Fruit fly (Drosophila melanogaster) whole organism, embryonic: Measurements from ENCODE around the gene Cyt-c-d.

ENCODE experiments used
- Abd-B ChIP-seq: fragments of 200-800 bp; sonication (Bioruptor generic); optimal IDR thresholded peaks from 2 replicates; lab custom pipeline; 2018; ENCODE audit warnings: missing biosample characterization, mild to moderate bottlenecking, missing genetic modification characterization, moderate library complexity
- Bdp1 ChIP-seq: fragments of 200-800 bp; sonication (Bioruptor generic); optimal IDR thresholded peaks from 3 replicates; lab custom pipeline; 2016; ENCODE audit warnings: missing biosample characterization, missing genetic modification characterization
- CG10267 ChIP-seq: fragments of 200-800 bp; sonication (Bioruptor generic); optimal IDR thresholded peaks from 2 replicates; lab custom pipeline; 2018; ENCODE audit warnings: missing biosample characterization, mild to moderate bottlenecking, missing genetic modification characterization, moderate library complexity
- CG12155 ChIP-seq: fragments of 200-800 bp; sonication (Bioruptor generic); optimal IDR thresholded peaks from 3 replicates; lab custom pipeline; 2016; ENCODE audit warnings: missing biosample characterization, missing genetic modification characterization
- CG12236 ChIP-seq: fragments of 200-800 bp; sonication (Bioruptor generic); optimal IDR thresholded peaks from 2 replicates; lab custom pipeline; 2016; ENCODE audit warnings: missing biosample characterization, missing genetic modification characterization
- CG12659 ChIP-seq: fragments of 200-800 bp; sonication (Bioruptor generic); optimal IDR thresholded peaks from 3 replicates; lab custom pipeline; 2017; ENCODE audit warnings: mild to moderate bottlenecking, missing biosample characterization, missing genetic modification reagents, missing genetic modification characterization
- CG17385 ChIP-seq: fragments of 200-800 bp; sonication (Bioruptor generic); optimal IDR thresholded peaks from 3 replicates; lab custom pipeline; 2018; ENCODE audit warnings: missing biosample characterization, mild to moderate bottlenecking, missing genetic modification characterization
- CG1792 ChIP-seq: fragments of 200-800 bp; sonication (Bioruptor generic); optimal IDR thresholded peaks from 2 replicates; lab custom pipeline; 2016; ENCODE audit warnings: missing biosample characterization, missing genetic modification characterization
- CG2116 ChIP-seq: fragments of 200-800 bp; sonication (Bioruptor generic); optimal IDR thresholded peaks from 3 replicates; lab custom pipeline; 2018; ENCODE audit warnings: missing biosample characterization, mild to moderate bottlenecking, missing genetic modification characterization
- CG2120 ChIP-seq: fragments of 200-800 bp; sonication (Bioruptor generic); optimal IDR thresholded peaks from 3 replicates; lab custom pipeline; 2016; ENCODE audit warnings: missing biosample characterization, missing genetic modification characterization
- CG2129 ChIP-seq: fragments of 200-800 bp; sonication (Bioruptor generic); IDR thresholded peaks from 2 replicates; pipeline ENCODE4 v1.3.6; 2022; ENCODE audit warnings: missing biosample characterization, missing genetic modification characterization; ENCODE audit not compliant: partially characterized antibody
- CG2712 ChIP-seq: fragments of 200-800 bp; optimal IDR thresholded peaks from 3 replicates; lab custom pipeline; 2019; ENCODE audit warnings: missing biosample characterization, mild to moderate bottlenecking, missing genetic modification characterization, moderate library complexity
- CG3847 ChIP-seq: fragments of 200-800 bp; sonication (Bioruptor generic); IDR thresholded peaks from 2 replicates; pipeline ENCODE4 v1.3.6; 2022; ENCODE audit warnings: missing biosample characterization, missing genetic modification characterization
- CG3995 ChIP-seq: fragments of 200-800 bp; sonication (Bioruptor generic); optimal IDR thresholded peaks from 3 replicates; lab custom pipeline; 2016; ENCODE audit warnings: missing biosample characterization, missing genetic modification characterization
- CG42726 ChIP-seq: fragments of 200-800 bp; sonication (Bioruptor generic); IDR thresholded peaks from 2 replicates; pipeline ENCODE4 v1.3.6; 2022; ENCODE audit warnings: missing biosample characterization, missing genetic modification characterization; ENCODE audit not compliant: partially characterized antibody
- CG4617 ChIP-seq: fragments of 200-800 bp; sonication (Bioruptor generic); optimal IDR thresholded peaks from 3 replicates; lab custom pipeline; 2016; ENCODE audit warnings: missing biosample characterization, missing genetic modification characterization, borderline replicate concordance
- CG6765 ChIP-seq: fragments of 200-800 bp; sonication (Bioruptor generic); optimal IDR thresholded peaks from 3 replicates; lab custom pipeline; 2017; ENCODE audit warnings: missing biosample characterization, mild to moderate bottlenecking, missing genetic modification characterization
- CG6791 ChIP-seq: fragments of 200-800 bp; sonication (Bioruptor generic); IDR thresholded peaks from 3 replicates; pipeline ENCODE4 v1.3.6; 2022; ENCODE audit warnings: missing biosample characterization, missing genetic modification characterization; ENCODE audit not compliant: partially characterized antibody
- CG7745 ChIP-seq: fragments of 200-800 bp; sonication (Bioruptor generic); optimal IDR thresholded peaks from 2 replicates; lab custom pipeline; 2018; ENCODE audit warnings: missing biosample characterization, mild to moderate bottlenecking, missing genetic modification characterization, moderate library complexity
- CG8290 ChIP-seq, 3 experiments: fragments of 200-800 bp; sonication (Bioruptor generic); optimal IDR thresholded peaks; 2 replicates each; lab custom pipeline; 2016 to 2019; ENCODE audit warnings: missing biosample characterization in 3 of 3, missing genetic modification characterization in 3 of 3, mild to moderate bottlenecking in 2 of 3, moderate library complexity in 1 of 3
- Dref ChIP-seq: fragments of 200-800 bp; sonication (Bioruptor generic); IDR thresholded peaks from 2 replicates; pipeline ENCODE4 v1.3.6; 2022; ENCODE audit warnings: missing biosample characterization, missing genetic modification characterization
- Eip74EF ChIP-seq, 2 experiments: fragments of 200-800 bp in 1 of 2; fragments of >200 bp in 1 of 2; sonication (Bioruptor generic) in 1 of 2; optimal IDR thresholded peaks; 2 replicates each; lab custom pipeline; 2017 to 2019; ENCODE audit warnings: missing biosample characterization in 2 of 2, missing genetic modification characterization in 2 of 2, mild to moderate bottlenecking in 1 of 2, moderate library complexity in 1 of 2
- Ets97D ChIP-seq: fragments of 200-800 bp; sonication (Bioruptor generic); optimal IDR thresholded peaks from 3 replicates; lab custom pipeline; 2016; ENCODE audit warnings: missing biosample characterization, missing genetic modification characterization
- HmgZ ChIP-seq: fragments of 200-800 bp; sonication (Bioruptor generic); optimal IDR thresholded peaks from 2 replicates; lab custom pipeline; 2018; ENCODE audit warnings: missing biosample characterization, mild to moderate bottlenecking, missing genetic modification characterization
- Hmr ChIP-seq: fragments of 200-800 bp; sonication (Bioruptor generic); optimal IDR thresholded peaks from 3 replicates; lab custom pipeline; 2017; ENCODE audit warnings: mild to moderate bottlenecking, missing biosample characterization, missing genetic modification reagents, missing genetic modification characterization
- NC2β ChIP-seq: fragments of 200-800 bp; sonication (Bioruptor generic); optimal IDR thresholded peaks from 2 replicates; lab custom pipeline; 2016; ENCODE audit warnings: missing biosample characterization, missing genetic modification characterization
- Xrp1 ChIP-seq: fragments of 200-800 bp; sonication (Bioruptor generic); IDR thresholded peaks from 2 replicates; pipeline ENCODE4 v1.3.6; 2022; ENCODE audit warnings: missing biosample characterization, missing genetic modification characterization
- YL-1 ChIP-seq: fragments of 200-800 bp; sonication (Bioruptor generic); optimal IDR thresholded peaks from 3 replicates; lab custom pipeline; 2017; ENCODE audit warnings: missing biosample characterization, mild to moderate bottlenecking, missing genetic modification characterization
- bab2 ChIP-seq: fragments of 200-800 bp; sonication (Bioruptor generic); optimal IDR thresholded peaks from 2 replicates; lab custom pipeline; 2016; ENCODE audit warnings: missing biosample characterization, missing genetic modification characterization
- bcd ChIP-seq: fragments of 200-800 bp; sonication (Bioruptor generic); optimal IDR thresholded peaks from 2 replicates; lab custom pipeline; 2017; ENCODE audit warnings: missing biosample characterization, mild to moderate bottlenecking, missing genetic modification characterization
- eve ChIP-seq, 2 experiments: fragments of >200 bp; optimal IDR thresholded peaks; 2 replicates each; lab custom pipeline; 2017; ENCODE audit warnings: missing biosample characterization in 2 of 2, missing genetic modification characterization in 2 of 2
- exex ChIP-seq: fragments of 200-800 bp; sonication (Bioruptor generic); optimal IDR thresholded peaks from 4 replicates; lab custom pipeline; 2018; ENCODE audit warnings: missing biosample characterization, mild to moderate bottlenecking, missing genetic modification characterization, moderate library complexity
- gro ChIP-seq: fragments of 200-800 bp; sonication (Bioruptor generic); optimal IDR thresholded peaks from 2 replicates; lab custom pipeline; 2016; ENCODE audit warnings: missing biosample characterization, missing genetic modification characterization
- hb ChIP-seq: fragments of 200-800 bp; sonication (Bioruptor generic); IDR thresholded peaks from 3 replicates; pipeline ENCODE4 v1.3.6; 2022; ENCODE audit warnings: missing biosample characterization, missing genetic modification characterization; ENCODE audit not compliant: partially characterized antibody
- her ChIP-seq: fragments of 200-800 bp; sonication (Bioruptor generic); optimal IDR thresholded peaks from 2 replicates; lab custom pipeline; 2016; ENCODE audit warnings: missing biosample characterization, missing genetic modification characterization
- jumu ChIP-seq: fragments of 200-800 bp; sonication (Bioruptor generic); optimal IDR thresholded peaks from 3 replicates; lab custom pipeline; 2016; ENCODE audit warnings: missing biosample characterization, missing genetic modification characterization
- lbe ChIP-seq: fragments of 200-800 bp; sonication (Bioruptor generic); optimal IDR thresholded peaks from 2 replicates; lab custom pipeline; 2016; ENCODE audit warnings: missing biosample characterization, mild to moderate bottlenecking, missing genetic modification characterization
- mld ChIP-seq: fragments of 200-800 bp; sonication (Bioruptor generic); IDR thresholded peaks from 3 replicates; pipeline ENCODE4 v1.3.6; 2022; ENCODE audit warnings: missing biosample characterization, missing genetic modification characterization; ENCODE audit not compliant: partially characterized antibody
- nerfin-1 ChIP-seq: fragments of 200-800 bp; sonication (Bioruptor generic); optimal IDR thresholded peaks from 3 replicates; lab custom pipeline; 2019; ENCODE audit warnings: missing biosample characterization, mild to moderate bottlenecking, missing genetic modification characterization, moderate library complexity
- nmo ChIP-seq: fragments of 200-800 bp; sonication (Bioruptor generic); optimal IDR thresholded peaks from 2 replicates; lab custom pipeline; 2018; ENCODE audit warnings: missing biosample characterization, mild to moderate bottlenecking, missing genetic modification characterization, moderate library complexity
- phol ChIP-seq: fragments of 200-800 bp; sonication (Bioruptor generic); optimal IDR thresholded peaks from 3 replicates; lab custom pipeline; 2018; ENCODE audit warnings: missing biosample characterization, mild to moderate bottlenecking, missing genetic modification characterization, moderate library complexity
- sens ChIP-seq: fragments of 200-800 bp; sonication (Bioruptor generic); peaks from one replicate; lab custom pipeline; 2016; ENCODE audit warnings: missing biosample characterization, missing genetic modification characterization
- sna ChIP-seq: fragments of 200-800 bp; sonication (Bioruptor generic); IDR thresholded peaks from 2 replicates; pipeline ENCODE4 v1.3.6; 2022; ENCODE audit warnings: missing biosample characterization, missing genetic modification characterization; ENCODE audit not compliant: partially characterized antibody
- stwl ChIP-seq: fragments of 200-800 bp; sonication (Bioruptor generic); optimal IDR thresholded peaks from 3 replicates; lab custom pipeline; 2018; ENCODE audit warnings: missing biosample characterization, mild to moderate bottlenecking, missing genetic modification characterization, moderate library complexity
- trem ChIP-seq: fragments of 200-800 bp; optimal IDR thresholded peaks from 3 replicates; lab custom pipeline; 2019; ENCODE audit warnings: missing biosample characterization, mild to moderate bottlenecking, missing genetic modification characterization, moderate library complexity
- vvl ChIP-seq: fragments of 200-800 bp; sonication (Bioruptor generic); IDR thresholded peaks from 2 replicates; pipeline ENCODE4 v1.3.6; 2022; ENCODE audit warnings: missing biosample characterization, missing genetic modification characterization
- zen ChIP-seq: fragments of 200-800 bp; sonication (Bioruptor generic); optimal IDR thresholded peaks from 3 replicates; lab custom pipeline; 2018; ENCODE audit warnings: missing biosample characterization, mild to moderate bottlenecking, missing genetic modification characterization, moderate library complexity

Gene Cyt-c-d

DNA sequence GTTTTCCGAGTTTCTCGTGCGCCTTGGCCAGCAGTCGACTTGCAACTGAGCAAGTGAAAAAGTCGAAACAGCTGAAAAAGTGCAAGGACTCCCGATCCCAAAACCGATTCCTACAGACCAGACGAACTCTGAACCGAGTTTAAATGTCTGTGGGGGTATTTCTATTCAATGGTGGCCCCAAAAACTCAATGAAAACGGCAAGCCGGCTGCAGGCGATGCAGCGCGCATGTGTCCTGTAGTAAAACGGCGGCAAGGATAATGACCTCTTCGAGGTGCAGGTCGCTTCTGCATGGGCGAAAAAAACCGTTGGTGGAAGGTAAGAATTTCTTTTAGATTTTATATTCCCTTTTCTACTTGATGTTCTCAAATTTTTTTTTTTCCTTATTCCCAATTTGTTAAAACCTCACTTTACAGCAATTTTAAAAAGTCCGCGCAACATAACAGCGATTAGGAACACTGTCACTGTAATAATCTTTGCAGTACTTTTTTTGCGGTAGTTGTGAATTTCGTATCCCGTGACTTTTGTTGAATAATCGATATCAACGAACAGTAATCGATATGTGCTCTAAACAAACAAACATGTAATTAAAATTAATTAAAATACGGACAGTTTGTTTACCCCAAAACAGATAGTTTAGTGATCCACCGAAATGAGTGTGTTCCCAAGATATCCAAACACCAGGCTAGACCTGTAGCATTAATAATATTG, 38.9 kb upstream of the Cyt-c-d start, which contains the start of the genes Trpgamma and her (continued):
- TF ChIP-seq YL-1 (GFP tag; lab: Kevin White, UChicago) = peak; percentile 56
- TF ChIP-seq CG12155 (GFP tag; lab: Kevin White, UChicago) = peak; percentile 13
- no peak for TF ChIP-seq Eip74EF (GFP tag; optimal IDR thresholded peaks at IDR 0.05; lab: Kevin White, UChicago)
- TF ChIP-seq bab2 (GFP tag; lab: Kevin White, UChicago) = no peak
- peak; percentile 75 for TF ChIP-seq CG2129 (GFP tag; lab: Robert Waterston, UW)
- peak; percentile 40 for TF ChIP-seq CG2120 (GFP tag; lab: Kevin White, UChicago)
- TF ChIP-seq hb (GFP tag; lab: Robert Waterston, UW) = peak; percentile 71
- peak; percentile 46 for TF ChIP-seq Abd-B (GFP tag; lab: Kevin White, UChicago)
- TF ChIP-seq phol (tag; lab: Kevin White, UChicago) = peak; percentile 10
- TF ChIP-seq Dref (GFP tag; lab: Robert Waterston, UW) = peak; percentile 85
- TF ChIP-seq Hmr (GFP tag; lab: Kevin White, UChicago) = peak; percentile 48
- peak; percentile 77 for TF ChIP-seq Ets97D (GFP tag; lab: Kevin White, UChicago)
- TF ChIP-seq CG12659 = peak; percentile 65
- TF ChIP-seq gro (GFP tag; lab: Kevin White, UChicago) = peak; percentile 53
- peak; percentile 29 for TF ChIP-seq nerfin-1 (tag; lab: Kevin White, UChicago)
- TF ChIP-seq CG12236 (GFP tag; lab: Kevin White, UChicago) = peak; percentile 16
- TF ChIP-seq CG1792 (GFP tag; lab: Kevin White, UChicago) = no peak
- TF ChIP-seq CG8290 (GFP tag; optimal IDR thresholded peaks at IDR 0.05; lab: Kevin White, UChicago) = peak; percentile 22
- peak in 1 of 2 experiments; percentile 65 for TF ChIP-seq CG8290 (tag; optimal IDR thresholded peaks at IDR 0.05; lab: Kevin White, UChicago)
- TF ChIP-seq CG2116 (GFP tag; lab: Kevin White, UChicago) = peak; percentile 77
- TF ChIP-seq HmgZ (tag; lab: Kevin White, UChicago) = peak; percentile 72
- peak; percentile 90 for TF ChIP-seq CG6791 (GFP tag; lab: Robert Waterston, UW)
- TF ChIP-seq CG7745 (tag; lab: Kevin White, UChicago) = peak; percentile 98
- peak; percentile 43 for TF ChIP-seq CG4617 (GFP tag; lab: Kevin White, UChicago)
- peak; percentile 83 for TF ChIP-seq sens (GFP tag; lab: Kevin White, UChicago)
- TF ChIP-seq Xrp1 = no peak
- peak; percentile 52 for TF ChIP-seq trem (tag; lab: Kevin White, UChicago)
- TF ChIP-seq NC2β (GFP tag; lab: Kevin White, UChicago) = no peak
- TF ChIP-seq CG3847 = no peak
- peak; percentile 42 for TF ChIP-seq zen (tag; lab: Kevin White, UChicago)
- TF ChIP-seq sna (GFP tag; lab: Robert Waterston, UW) = peak; percentile 88
- no peak for TF ChIP-seq Bdp1 (GFP tag; lab: Kevin White, UChicago)
- TF ChIP-seq nmo (GFP tag; lab: Kevin White, UChicago) = peak; percentile 52
- peak; percentile 91 for TF ChIP-seq CG10267 (tag; lab: Kevin White, UChicago)
- no peak for TF ChIP-seq CG6765
- TF ChIP-seq lbe (GFP tag; lab: Kevin White, UChicago) = peak; percentile 84
- TF ChIP-seq stwl (tag; lab: Kevin White, UChicago) = peak; percentile 89
- TF ChIP-seq CG17385 (GFP tag; lab: Kevin White, UChicago) = no peak
- TF ChIP-seq her (GFP tag; lab: Kevin White, UChicago) = peak; percentile 31
- peak; percentile 22 for TF ChIP-seq CG2712
- TF ChIP-seq CG3995 (GFP tag; lab: Kevin White, UChicago) = peak; percentile 99
- peak in 1 of 2 experiments; percentile 67 for TF ChIP-seq eve (GFP tag; optimal IDR thresholded peaks at IDR 0.05; lab: Kevin White, UChicago)
- TF ChIP-seq jumu (GFP tag; lab: Kevin White, UChicago) = no peak
- peak; percentile 64 for TF ChIP-seq exex (tag; lab: Kevin White, UChicago)
- TF ChIP-seq vvl = 0 out of 2 replicates have a peak, but pooled peaks have one; percentile 46
- TF ChIP-seq bcd = peak; percentile 18
- peak; percentile 70; the same call in 2 of the 3 replicates for TF ChIP-seq mld (GFP tag; lab: Robert Waterston, UW)
- TF ChIP-seq CG42726 (GFP tag; lab: Robert Waterston, UW) = peak; percentile 78; the same call in 1 of the 2 replicates
